Fruit fly (Drosophila melanogaster) whole organism: ENCODE results near the gene CG2182.

Experiments used
- CG8478 ChIP-seq: fragments of >200 bp; optimal IDR thresholded peaks from 2 replicates; lab custom pipeline; 2018; ENCODE audit warnings: inconsistent platforms
- Dll ChIP-seq: fragments of >200 bp; optimal IDR thresholded peaks from 2 replicates; lab custom pipeline; 2017
- EcR ChIP-seq, 2 experiments: fragments of >200 bp; optimal IDR thresholded peaks; 2 replicates each; lab custom pipeline; 2017; ENCODE audit warnings: missing biosample characterization in 2 of 2, missing genetic modification characterization in 2 of 2, missing genetic modification reagents in 2 of 2
- pan ChIP-seq: fragments of >200 bp; optimal IDR thresholded peaks from 2 replicates; lab custom pipeline; 2017
- usp ChIP-seq: fragments of >200 bp; optimal IDR thresholded peaks from 2 replicates; lab custom pipeline; 2017; ENCODE audit warnings: missing biosample characterization, missing genetic modification characterization, mixed read lengths

DNA sequence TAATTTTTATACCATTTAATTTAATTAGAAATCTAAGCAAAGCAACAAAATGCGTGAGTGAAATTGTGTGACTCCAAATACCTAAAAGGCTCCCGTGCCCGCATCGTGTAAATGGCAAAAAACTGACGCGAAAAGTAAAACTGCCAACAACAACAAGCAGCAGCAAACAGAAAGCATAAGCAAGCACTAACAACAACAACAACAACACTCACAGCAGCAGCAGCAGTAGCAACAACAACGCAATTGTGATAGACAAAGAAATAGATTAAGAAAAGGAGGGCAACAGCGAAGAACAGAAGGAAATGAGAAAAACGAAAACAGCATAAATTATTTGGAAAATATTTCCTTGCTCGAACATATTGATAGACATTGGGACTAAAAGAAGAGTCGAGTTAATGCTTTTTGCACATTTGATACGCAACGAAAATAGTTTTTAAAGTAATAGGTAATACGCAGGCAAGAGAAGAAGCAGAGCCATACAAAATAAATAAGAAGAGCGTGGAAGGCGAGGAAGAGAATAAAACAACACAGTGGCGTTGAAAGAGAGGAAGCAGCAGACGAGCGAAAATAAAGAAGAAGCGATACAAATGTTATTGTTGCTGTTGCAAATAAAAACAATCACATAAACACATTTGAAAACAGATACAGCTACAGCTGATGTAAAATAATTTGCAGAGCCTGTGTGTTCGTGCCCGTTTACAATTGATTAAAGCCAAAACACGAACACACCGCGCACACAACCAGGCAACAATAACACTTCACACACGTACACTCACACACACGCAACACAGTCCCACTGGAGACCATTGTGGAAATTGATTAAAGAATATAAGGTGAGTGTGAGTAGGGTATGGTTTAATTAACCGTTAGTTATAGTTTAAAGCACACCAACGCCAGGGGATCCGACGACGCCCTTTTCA lies 10.3 kb upstream of the CG2182 start:
- TF ChIP-seq Dll (lab: Kevin White, UChicago) (no peak), CG8478 (no peak), usp (no peak), pan (lab: Kevin White, UChicago) (no peak), EcR (GFP tag; optimal IDR thresholded peaks at IDR 0.05; lab: Kevin White, UChicago) (no peak)
